Worm (Caenorhabditis elegans): ENCODE results near the gene pdl-1.
A peak's percentile ranks its signal among the peaks of the same experiment; 100 is the strongest.

Gene pdl-1

ce11 chrII:7147550-7147949, 36.1 kb upstream of the pdl-1 start (continued):
- peak; percentile 73 for TF ChIP-seq snpc-1.3 (tag; optimal IDR thresholded peaks at IDR 0.05; ENCODE audit: insufficient read depth)
- peak; percentile 46 for TF ChIP-seq hrde-1 (tag; optimal IDR thresholded peaks at IDR 0.05; ENCODE audit: borderline replicate concordance)
- TF ChIP-seq hmg-1.2 (GFP tag; IDR thresholded peaks at IDR 0.05), result peak; percentile 53; the same call in 1 of the 2 replicates
- TF ChIP-seq snpc-3.4 (tag; optimal IDR thresholded peaks at IDR 0.05), result peak; percentile 78
- peak; percentile 61 for TF ChIP-seq B0019.2 (GFP tag; conservative IDR thresholded peaks at IDR 0.05)
- TF ChIP-seq F23B12.7 (tag; optimal IDR thresholded peaks at IDR 0.05; ENCODE audit: insufficient read depth), result peak; percentile 34
- TF ChIP-seq nfya-1 (tag; optimal IDR thresholded peaks at IDR 0.05; ENCODE audit: borderline replicate concordance, insufficient read depth), result no peak
- TF ChIP-seq xnd-1 (tag; optimal IDR thresholded peaks at IDR 0.05), result peak; percentile 51
- peak; percentile 78 for TF ChIP-seq ceh-91 (GFP tag; IDR thresholded peaks at IDR 0.05)
- TF ChIP-seq madf-6 (GFP tag; IDR thresholded peaks at IDR 0.05), result no peak
- no peak for TF ChIP-seq ceh-27 (GFP tag; optimal IDR thresholded peaks at IDR 0.05)
- TF ChIP-seq egrh-3 (GFP tag; IDR thresholded peaks at IDR 0.05), result no peak
- TF ChIP-seq let-526 (GFP tag; IDR thresholded peaks at IDR 0.05), result no peak
- TF ChIP-seq lsl-1 (GFP tag; optimal IDR thresholded peaks at IDR 0.05), result peak; percentile 84
- TF ChIP-seq tlf-1 (GFP tag; optimal IDR thresholded peaks at IDR 0.05), result peak; percentile 55
- peak; percentile 70 for TF ChIP-seq madf-8 (GFP tag; conservative IDR thresholded peaks at IDR 0.05)

DNA sequence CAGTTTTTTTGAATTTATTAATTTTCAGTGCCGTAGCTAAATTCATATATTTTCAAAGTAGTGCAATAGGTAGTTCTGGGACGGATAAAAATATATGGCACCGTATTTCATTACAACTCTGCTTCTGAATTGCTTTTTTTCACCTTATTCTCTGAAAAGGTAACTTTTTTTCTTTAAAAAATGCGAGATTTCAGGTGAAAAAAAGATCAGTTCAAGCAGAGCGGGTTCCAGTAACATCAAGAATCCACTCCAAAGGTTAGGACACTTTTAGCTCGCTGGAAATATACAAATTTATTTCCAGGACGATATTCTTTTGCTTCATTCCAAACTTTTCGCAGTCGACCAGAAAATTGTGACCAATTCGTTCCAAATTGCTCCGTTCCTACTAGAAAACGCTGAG, 35.5 kb upstream of the pdl-1 start, which contains the start of gene T07F8.1:
TSS of gene T07F8.1 (plus strand) at position 301 of the 400 bp plus-strand sequence.
- TF ChIP-seq sdz-38 (tag; optimal IDR thresholded peaks at IDR 0.05), result no peak
- TF ChIP-seq egrh-3 (GFP tag; IDR thresholded peaks at IDR 0.05), result no peak
- no peak for TF ChIP-seq dox-1 (GFP tag; IDR thresholded peaks at IDR 0.05)
- no peak for TF ChIP-seq ets-4 (GFP tag; optimal IDR thresholded peaks at IDR 0.05)
- TF ChIP-seq athp-1 (tag; optimal IDR thresholded peaks at IDR 0.05), result no peak
- no peak for TF ChIP-seq ztf-22 (GFP tag; optimal IDR thresholded peaks at IDR 0.05)
- TF ChIP-seq hmg-20 (GFP tag; IDR thresholded peaks at IDR 0.05), result no peak
- TF ChIP-seq ceh-100 (GFP tag; IDR thresholded peaks at IDR 0.05), result no peak
- TF ChIP-seq dpl-1 (GFP tag; optimal IDR thresholded peaks at IDR 0.05), result no peak
- no peak for TF ChIP-seq snpc-1.3 (tag; optimal IDR thresholded peaks at IDR 0.05; ENCODE audit: insufficient read depth)
- no peak for TF ChIP-seq Y67H2A.10 (GFP tag; conservative IDR thresholded peaks at IDR 0.05)
- no peak for TF ChIP-seq C06A6.2 (GFP tag; conservative IDR thresholded peaks at IDR 0.05)
- no peak for TF ChIP-seq hlh-12 (tag; optimal IDR thresholded peaks at IDR 0.05)
- no peak for TF ChIP-seq ccch-3 (GFP tag; optimal IDR thresholded peaks at IDR 0.05)
- TF ChIP-seq C17E4.6 (GFP tag; IDR thresholded peaks at IDR 0.05), result no peak
- no peak for TF ChIP-seq nhr-120 (GFP tag; IDR thresholded peaks at IDR 0.05)

DNA sequence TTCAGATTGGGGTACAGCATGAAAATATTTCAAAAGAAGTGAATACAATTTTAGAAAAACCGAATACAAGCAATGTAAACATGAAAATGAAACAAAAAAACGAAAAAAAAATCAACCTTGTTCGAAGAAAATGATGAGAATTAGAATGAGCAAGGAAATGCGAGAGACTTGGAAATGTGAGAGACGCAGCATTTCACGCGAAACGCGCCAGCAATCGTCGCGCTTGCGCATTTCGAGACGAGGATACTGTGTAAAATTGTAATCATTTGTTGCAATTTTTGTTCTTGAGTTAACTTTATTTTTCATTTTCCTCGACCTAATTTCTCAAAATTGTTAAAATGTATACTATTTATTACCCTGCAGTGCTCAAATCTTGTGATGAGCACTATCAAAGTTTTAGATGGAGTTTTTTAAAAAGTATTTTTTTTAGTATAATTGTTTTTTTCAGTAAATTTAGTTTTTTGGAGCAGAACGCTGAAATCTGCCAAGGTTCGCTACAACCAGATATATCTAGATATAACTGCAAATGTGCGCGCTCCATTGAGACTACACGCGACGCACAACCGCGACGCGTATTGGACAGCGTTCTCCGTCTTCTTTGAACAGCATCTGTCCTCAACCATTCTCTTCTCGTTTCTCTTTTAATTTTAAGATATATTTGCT, 31.5 kb upstream of the pdl-1 start, which contains the start of gene fust-1:
TSS of gene fust-1 (plus strand) at position 613 of the 663 bp plus-strand sequence.
- TF ChIP-seq nfya-1 (tag; optimal IDR thresholded peaks at IDR 0.05; ENCODE audit: borderline replicate concordance, insufficient read depth) (no peak), atf-7 (tag; optimal IDR thresholded peaks at IDR 0.05) (peak; percentile 84), attf-3 (GFP tag; conservative IDR thresholded peaks at IDR 0.05) (peak; percentile 86), C06A6.2 (GFP tag; conservative IDR thresholded peaks at IDR 0.05) (peak; percentile 88), ztf-28 (GFP tag; IDR thresholded peaks at IDR 0.05) (no peak), ets-4 (GFP tag; optimal IDR thresholded peaks at IDR 0.05) (peak; percentile 48), madf-8 (GFP tag; conservative IDR thresholded peaks at IDR 0.05) (peak; percentile 86), dpl-1 (GFP tag; optimal IDR thresholded peaks at IDR 0.05) (peak; percentile 67), F52B5.7 (tag; optimal IDR thresholded peaks at IDR 0.05) (peak; percentile 17), aptf-2 (GFP tag; conservative IDR thresholded peaks at IDR 0.05) (no peak), aptf-3 (GFP tag; IDR thresholded peaks at IDR 0.05) (no peak), lag-1 (GFP tag; IDR thresholded peaks at IDR 0.05) (no peak), gei-17 (GFP tag; optimal IDR thresholded peaks at IDR 0.05) (peak; percentile 79), tbp1 (GFP tag; optimal IDR thresholded peaks at IDR 0.05) (peak; percentile 75), lin-35 (GFP tag; optimal IDR thresholded peaks at IDR 0.05) (peak in 2 of 3 experiments; percentile 80 to 93), B0019.2 (GFP tag; conservative IDR thresholded peaks at IDR 0.05) (peak; percentile 69), sdz-38 (tag; optimal IDR thresholded peaks at IDR 0.05) (no peak), F37B4.10 (GFP tag; IDR thresholded peaks at IDR 0.05) (no peak), rpc-1 (optimal IDR thresholded peaks at IDR 0.05) (no peak), rpc-1 (tag; optimal IDR thresholded peaks at IDR 0.05) (no peak), F23B12.7 (tag; optimal IDR thresholded peaks at IDR 0.05; ENCODE audit: insufficient read depth) (peak; percentile 87), F49E8.2 (tag; optimal IDR thresholded peaks at IDR 0.05; ENCODE audit: insufficient read depth) (peak; percentile 83)

All from whole organism, young adult.